Worm (Caenorhabditis elegans): Measurements from ENCODE around the gene F21C10.5.

DNA sequence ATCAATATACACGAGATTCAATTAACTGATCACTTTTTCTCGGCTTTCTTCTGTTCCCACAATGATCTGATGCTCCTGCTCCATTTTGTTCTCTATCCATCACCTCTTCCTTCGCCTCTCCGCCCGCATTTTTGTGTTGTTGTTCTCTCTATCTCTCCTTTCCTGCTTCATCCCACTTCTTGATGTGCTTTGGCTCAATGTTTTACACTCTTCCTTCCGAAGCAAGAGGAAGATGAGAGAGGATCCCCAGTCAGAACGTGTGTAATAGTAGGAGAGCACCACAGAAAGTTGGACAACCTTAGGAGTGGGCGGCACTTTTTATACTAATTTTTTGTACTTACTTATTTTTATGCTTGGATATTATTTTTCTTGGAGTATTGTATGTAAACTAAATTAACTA lies 13.5 kb upstream of the F21C10.5 start:
- no peak for TF ChIP-seq ets-4 (GFP tag; optimal IDR thresholded peaks at IDR 0.05)
- TF ChIP-seq nfya-1 (tag; optimal IDR thresholded peaks at IDR 0.05; ENCODE audit: borderline replicate concordance, insufficient read depth), result no peak
- no peak for TF ChIP-seq ceh-40 (GFP tag; IDR thresholded peaks at IDR 0.05)
- no peak for TF ChIP-seq F55B11.4 (tag; optimal IDR thresholded peaks at IDR 0.05; ENCODE audit: borderline replicate concordance, insufficient read depth)
- TF ChIP-seq ceh-91 (GFP tag; IDR thresholded peaks at IDR 0.05), result no peak
- no peak for TF ChIP-seq T26A5.8 (tag; optimal IDR thresholded peaks at IDR 0.05)
- TF ChIP-seq let-526 (GFP tag; IDR thresholded peaks at IDR 0.05), result no peak
- TF ChIP-seq pha-4 (tag; optimal IDR thresholded peaks at IDR 0.05), result no peak
- no peak for TF ChIP-seq ccch-3 (GFP tag; optimal IDR thresholded peaks at IDR 0.05)
- no peak for TF ChIP-seq Y53G8AR.9 (GFP tag; conservative IDR thresholded peaks at IDR 0.05)
- no peak for TF ChIP-seq nfya-2 (GFP tag; IDR thresholded peaks at IDR 0.05)

Data from whole organism, young adult.